Fruit fly (Drosophila melanogaster) whole organism, embryonic: ENCODE measurements around the gene Tengl1.

ENCODE experiments used
- BEAF-32 ChIP-seq: fragments of 200-800 bp; sonication (Bioruptor generic); optimal IDR thresholded peaks from 3 replicates; lab custom pipeline; 2017; ENCODE audit warnings: missing biosample characterization, missing genetic modification characterization, mild to moderate bottlenecking, moderate library complexity, missing genetic modification reagents
- CG10209 ChIP-seq: fragments of 200-800 bp; sonication (Bioruptor generic); optimal IDR thresholded peaks from 3 replicates; lab custom pipeline; 2017; ENCODE audit warnings: missing biosample characterization, mild to moderate bottlenecking, missing genetic modification characterization, missing genetic modification reagents
- CG10267 ChIP-seq: fragments of 200-800 bp; sonication (Bioruptor generic); optimal IDR thresholded peaks from 2 replicates; lab custom pipeline; 2018; ENCODE audit warnings: missing biosample characterization, mild to moderate bottlenecking, missing genetic modification characterization, moderate library complexity
- CG10321 ChIP-seq: fragments of 200-800 bp; sonication (Bioruptor generic); IDR thresholded peaks from 2 replicates; pipeline ENCODE4 v1.3.6; 2022; ENCODE audit warnings: missing biosample characterization, missing genetic modification characterization
- CG11093 ChIP-seq: fragments of 200-800 bp; sonication (Bioruptor generic); IDR thresholded peaks from 3 replicates; pipeline ENCODE4 v1.3.6; 2022; ENCODE audit warnings: missing biosample characterization, missing genetic modification characterization
- CG11504 ChIP-seq: fragments of 200-800 bp; sonication (Bioruptor generic); optimal IDR thresholded peaks from 3 replicates; lab custom pipeline; 2019; ENCODE audit warnings: missing biosample characterization, mild to moderate bottlenecking, missing genetic modification characterization, moderate library complexity
- CG12299 ChIP-seq: fragments of 200-800 bp; sonication (Bioruptor generic); optimal IDR thresholded peaks from 2 replicates; lab custom pipeline; 2018; ENCODE audit warnings: missing biosample characterization, mild to moderate bottlenecking, missing genetic modification characterization
- CG13287 ChIP-seq: fragments of 200-800 bp; sonication (Bioruptor generic); IDR thresholded peaks from 2 replicates; pipeline ENCODE4 v1.3.6; 2022; ENCODE audit warnings: missing biosample characterization, missing genetic modification characterization; ENCODE audit not compliant: partially characterized antibody
- CG13424 ChIP-seq: fragments of 200-800 bp; sonication (Bioruptor generic); optimal IDR thresholded peaks from 2 replicates; lab custom pipeline; 2019; ENCODE audit warnings: missing biosample characterization, mild to moderate bottlenecking, missing genetic modification characterization, moderate library complexity
- CG13624 ChIP-seq: fragments of 200-800 bp; sonication (Bioruptor generic); optimal IDR thresholded peaks from 2 replicates; lab custom pipeline; 2016; ENCODE audit warnings: missing biosample characterization, missing genetic modification characterization
- CG14050 ChIP-seq: fragments of 200-800 bp; sonication (Bioruptor generic); IDR thresholded peaks from 3 replicates; pipeline ENCODE4 v1.3.6; 2022; ENCODE audit warnings: missing biosample characterization, missing genetic modification characterization
- CG14860 ChIP-seq: fragments of 200-800 bp; sonication (Bioruptor generic); IDR thresholded peaks from 3 replicates; pipeline ENCODE4 v1.3.6; 2022; ENCODE audit warnings: missing biosample characterization, missing genetic modification characterization; ENCODE audit not compliant: partially characterized antibody
- CG18262 ChIP-seq: fragments of 200-800 bp; optimal IDR thresholded peaks from 3 replicates; lab custom pipeline; 2019; ENCODE audit warnings: missing biosample characterization, mild to moderate bottlenecking, missing genetic modification characterization, moderate library complexity
- CG2202 ChIP-seq: fragments of 200-800 bp; sonication (Bioruptor generic); optimal IDR thresholded peaks from 2 replicates; lab custom pipeline; 2018; ENCODE audit warnings: missing biosample characterization, mild to moderate bottlenecking, missing genetic modification characterization
- CG2678 ChIP-seq: fragments of 200-800 bp; sonication (Bioruptor generic); optimal IDR thresholded peaks from 3 replicates; lab custom pipeline; 2019; ENCODE audit warnings: missing biosample characterization, mild to moderate bottlenecking, missing genetic modification characterization, moderate library complexity
- CG2875 ChIP-seq: fragments of 200-800 bp; sonication (Bioruptor generic); optimal IDR thresholded peaks from 2 replicates; lab custom pipeline; 2017; ENCODE audit warnings: missing biosample characterization, mild to moderate bottlenecking, missing genetic modification characterization, missing genetic modification reagents
- CG3281 ChIP-seq: fragments of 200-800 bp; sonication (Bioruptor generic); optimal IDR thresholded peaks from 3 replicates; lab custom pipeline; 2017; ENCODE audit warnings: missing biosample characterization, mild to moderate bottlenecking, missing genetic modification characterization
- CG3407 ChIP-seq: fragments of 200-800 bp; sonication (Bioruptor generic); optimal IDR thresholded peaks from 2 replicates; lab custom pipeline; 2018; ENCODE audit warnings: missing biosample characterization, mild to moderate bottlenecking, missing genetic modification characterization
- CG3847 ChIP-seq: fragments of 200-800 bp; sonication (Bioruptor generic); IDR thresholded peaks from 2 replicates; pipeline ENCODE4 v1.3.6; 2022; ENCODE audit warnings: missing biosample characterization, missing genetic modification characterization
- CG4404 ChIP-seq: fragments of 200-800 bp; sonication (Bioruptor generic); IDR thresholded peaks from 2 replicates; pipeline ENCODE4 v1.3.6; 2022; ENCODE audit warnings: missing biosample characterization, missing genetic modification characterization
- CG4730 ChIP-seq: fragments of 200-800 bp; sonication (Bioruptor generic); IDR thresholded peaks from 2 replicates; pipeline ENCODE4 v1.3.6; 2022; ENCODE audit warnings: missing biosample characterization, missing genetic modification characterization
- CG6175 ChIP-seq: fragments of 200-800 bp; sonication (Bioruptor generic); IDR thresholded peaks from 3 replicates; pipeline ENCODE4 v1.3.6; 2022; ENCODE audit warnings: missing biosample characterization, missing genetic modification characterization
- CG6254 ChIP-seq: fragments of 200-800 bp; sonication (Bioruptor generic); optimal IDR thresholded peaks from 3 replicates; lab custom pipeline; 2017; ENCODE audit warnings: mild to moderate bottlenecking, missing biosample characterization, missing genetic modification reagents, missing genetic modification characterization
- CG6813 ChIP-seq: fragments of 200-800 bp; sonication (Bioruptor generic); optimal IDR thresholded peaks from 2 replicates; lab custom pipeline; 2017; ENCODE audit warnings: missing biosample characterization, missing genetic modification characterization, mild to moderate bottlenecking, moderate library complexity, missing genetic modification reagents
- CG6854 ChIP-seq: fragments of 200-800 bp; sonication (Bioruptor generic); optimal IDR thresholded peaks from 3 replicates; lab custom pipeline; 2017; ENCODE audit warnings: missing biosample characterization, mild to moderate bottlenecking, missing genetic modification characterization
- CG7271 ChIP-seq: fragments of 200-800 bp; sonication (Bioruptor generic); optimal IDR thresholded peaks from 2 replicates; lab custom pipeline; 2018; ENCODE audit warnings: missing biosample characterization, mild to moderate bottlenecking, missing genetic modification characterization, moderate library complexity
- CG8765 ChIP-seq: fragments of 200-800 bp; sonication (Bioruptor generic); IDR thresholded peaks from 2 replicates; pipeline ENCODE4 v1.3.6; 2022; ENCODE audit warnings: missing biosample characterization, missing genetic modification characterization
- Doc2 ChIP-seq: fragments of 200-800 bp; sonication (Bioruptor generic); IDR thresholded peaks from 2 replicates; pipeline ENCODE4 v1.3.6; 2022; ENCODE audit warnings: missing biosample characterization, missing genetic modification characterization
- Fer1 ChIP-seq: fragments of 200-800 bp; sonication (Bioruptor generic); optimal IDR thresholded peaks from 2 replicates; lab custom pipeline; 2017; ENCODE audit warnings: missing biosample characterization, mild to moderate bottlenecking, missing genetic modification characterization
- HmgD ChIP-seq: fragments of 200-800 bp; sonication (Bioruptor generic); optimal IDR thresholded peaks from 3 replicates; lab custom pipeline; 2016; ENCODE audit warnings: missing biosample characterization, missing genetic modification characterization
- Mad ChIP-seq: fragments of 200-800 bp; sonication (Bioruptor generic); optimal IDR thresholded peaks from 2 replicates; lab custom pipeline; 2016; ENCODE audit warnings: missing biosample characterization, missing genetic modification characterization
- Sox102F ChIP-seq: fragments of 200-800 bp; sonication (Bioruptor generic); optimal IDR thresholded peaks from 2 replicates; lab custom pipeline; 2018; ENCODE audit warnings: missing biosample characterization, mild to moderate bottlenecking, missing genetic modification characterization, moderate library complexity
- Sry-δ ChIP-seq: fragments of 200-800 bp; sonication (Bioruptor generic); optimal IDR thresholded peaks from 2 replicates; lab custom pipeline; 2016; ENCODE audit warnings: missing biosample characterization, missing genetic modification characterization
- Stat92E ChIP-seq, 3 experiments: fragments of >200 bp in 2 of 3; fragments of 200-800 bp in 1 of 3; sonication (Bioruptor generic) in 1 of 3; optimal IDR thresholded peaks; 2 replicates each; lab custom pipeline; 2017 to 2019; ENCODE audit warnings: missing biosample characterization in 3 of 3, missing genetic modification characterization in 3 of 3, mild to moderate bottlenecking in 1 of 3, moderate library complexity in 1 of 3
- Xrp1 ChIP-seq: fragments of 200-800 bp; sonication (Bioruptor generic); IDR thresholded peaks from 2 replicates; pipeline ENCODE4 v1.3.6; 2022; ENCODE audit warnings: missing biosample characterization, missing genetic modification characterization
- ash1 ChIP-seq: fragments of 200-800 bp; sonication (Bioruptor generic); optimal IDR thresholded peaks from 2 replicates; lab custom pipeline; 2018; ENCODE audit warnings: missing biosample characterization, mild to moderate bottlenecking, missing genetic modification characterization
- btn ChIP-seq: fragments of 200-800 bp; sonication (Bioruptor generic); optimal IDR thresholded peaks from 2 replicates; lab custom pipeline; 2016; ENCODE audit warnings: missing biosample characterization, missing genetic modification characterization
- da ChIP-seq: fragments of 200-800 bp; sonication (Bioruptor generic); optimal IDR thresholded peaks from 2 replicates; lab custom pipeline; 2016; ENCODE audit warnings: missing biosample characterization, missing genetic modification characterization
- dmrt99B ChIP-seq: fragments of 200-800 bp; sonication (Bioruptor generic); optimal IDR thresholded peaks from 2 replicates; lab custom pipeline; 2018; ENCODE audit warnings: missing biosample characterization, mild to moderate bottlenecking, missing genetic modification characterization, moderate library complexity
- en ChIP-seq: fragments of 200-800 bp; sonication (Bioruptor generic); optimal IDR thresholded peaks from 2 replicates; lab custom pipeline; 2016; ENCODE audit warnings: missing biosample characterization, missing genetic modification characterization
- gcm ChIP-seq: fragments of 200-800 bp; sonication (Bioruptor generic); optimal IDR thresholded peaks from 2 replicates; lab custom pipeline; 2019; ENCODE audit warnings: missing biosample characterization, mild to moderate bottlenecking, missing genetic modification characterization, moderate library complexity
- gfzf ChIP-seq: fragments of 200-800 bp; sonication (Bioruptor generic); optimal IDR thresholded peaks from 2 replicates; lab custom pipeline; 2016; ENCODE audit warnings: missing biosample characterization, mild to moderate bottlenecking, missing genetic modification characterization, moderate library complexity
- gro ChIP-seq: fragments of 200-800 bp; sonication (Bioruptor generic); optimal IDR thresholded peaks from 2 replicates; lab custom pipeline; 2016; ENCODE audit warnings: missing biosample characterization, missing genetic modification characterization
- knrl ChIP-seq: fragments of 200-800 bp; sonication (Bioruptor generic); IDR thresholded peaks from 3 replicates; pipeline ENCODE4 v1.3.6; 2022; ENCODE audit warnings: missing biosample characterization, missing genetic modification characterization; ENCODE audit not compliant: partially characterized antibody
- luna ChIP-seq: fragments of 200-800 bp; sonication (Bioruptor generic); optimal IDR thresholded peaks from 2 replicates; lab custom pipeline; 2016; ENCODE audit warnings: missing biosample characterization, missing genetic modification characterization
- nmo ChIP-seq: fragments of 200-800 bp; sonication (Bioruptor generic); optimal IDR thresholded peaks from 2 replicates; lab custom pipeline; 2018; ENCODE audit warnings: missing biosample characterization, mild to moderate bottlenecking, missing genetic modification characterization, moderate library complexity
- oc ChIP-seq: fragments of 200-800 bp; sonication (Bioruptor generic); optimal IDR thresholded peaks from 2 replicates; lab custom pipeline; 2018; ENCODE audit warnings: missing biosample characterization, mild to moderate bottlenecking, missing genetic modification characterization, moderate library complexity
- psq ChIP-seq: fragments of 200-800 bp; sonication (Bioruptor generic); optimal IDR thresholded peaks from 2 replicates; lab custom pipeline; 2017; ENCODE audit warnings: missing biosample characterization, missing genetic modification characterization
- pum ChIP-seq: fragments of 200-800 bp; sonication (Bioruptor generic); optimal IDR thresholded peaks from 2 replicates; lab custom pipeline; 2016; ENCODE audit warnings: missing biosample characterization, missing genetic modification characterization
- sr ChIP-seq: fragments of 200-800 bp; sonication (Bioruptor generic); IDR thresholded peaks from 3 replicates; pipeline ENCODE4 v1.3.6; 2022; ENCODE audit warnings: missing biosample characterization, missing genetic modification characterization
- yki ChIP-seq: fragments of >200 bp; optimal IDR thresholded peaks from 3 replicates; lab custom pipeline; 2018

Gene Tengl1

DNA sequence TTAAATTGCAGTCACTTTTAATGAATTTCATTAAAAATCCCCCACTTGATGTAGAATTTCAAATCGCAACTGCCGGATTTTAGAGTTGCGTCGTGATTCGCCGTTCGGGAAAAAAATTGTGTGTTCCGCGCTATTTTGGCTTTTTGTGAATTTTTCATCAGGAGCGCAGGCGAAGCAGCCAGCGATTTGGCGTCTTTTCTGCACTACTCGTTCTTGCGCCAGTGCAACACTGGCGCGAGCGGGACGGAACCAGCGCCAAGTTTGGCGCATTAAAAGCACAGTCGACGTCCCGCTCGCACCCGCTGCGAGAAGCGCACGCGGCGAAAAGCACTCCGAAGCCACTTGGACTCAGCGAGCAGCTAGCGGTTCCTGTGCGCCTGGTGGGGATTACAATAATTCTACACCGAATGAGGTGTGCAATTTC lies 47.0 kb downstream of the Tengl1 start (continued):
- no peak for TF ChIP-seq CG4404 (GFP tag; lab: Robert Waterston, UW)
- peak; percentile 62 for TF ChIP-seq gcm
- peak; percentile 5 for TF ChIP-seq CG13424 (tag; lab: Kevin White, UChicago)
- TF ChIP-seq CG3407 (GFP tag; lab: Kevin White, UChicago) = no peak
- TF ChIP-seq Sry-δ = peak; percentile 57
- TF ChIP-seq CG10267 (tag; lab: Kevin White, UChicago) = no peak
- TF ChIP-seq CG7271 = no peak
- no peak for TF ChIP-seq pum (GFP tag; lab: Kevin White, UChicago)
- TF ChIP-seq CG11093 (GFP tag; lab: Robert Waterston, UW) = peak; percentile 33; the same call in 1 of the 3 replicates
- TF ChIP-seq Doc2 (GFP tag; lab: Robert Waterston, UW) = no peak
- peak; percentile 75 for TF ChIP-seq CG13624 (GFP tag; lab: Kevin White, UChicago)
- no peak for TF ChIP-seq CG14050 (GFP tag; lab: Robert Waterston, UW)
- TF ChIP-seq BEAF-32 (GFP tag; lab: Kevin White, UChicago) = peak; percentile 59
- no peak for TF ChIP-seq ash1 (GFP tag; lab: Kevin White, UChicago)
- TF ChIP-seq CG10321 (GFP tag; lab: Robert Waterston, UW) = no peak
- TF ChIP-seq CG3847 (GFP tag; lab: Robert Waterston, UW) = no peak
- no peak for TF ChIP-seq psq (GFP tag; lab: Kevin White, UChicago)
- peak; percentile 22 for TF ChIP-seq CG12299
- TF ChIP-seq oc (tag; lab: Kevin White, UChicago) = peak; percentile 76
- TF ChIP-seq Fer1 (GFP tag; lab: Kevin White, UChicago) = peak; percentile 75
- no peak for TF ChIP-seq Xrp1 (GFP tag; lab: Robert Waterston, UW)
- TF ChIP-seq luna (GFP tag; lab: Kevin White, UChicago) = no peak
- peak; percentile 30 for TF ChIP-seq Mad
- peak in 1 of 3 experiments; percentile 89 for TF ChIP-seq Stat92E (GFP tag; optimal IDR thresholded peaks at IDR 0.05; lab: Kevin White, UChicago)
- TF ChIP-seq CG11504 (tag; lab: Kevin White, UChicago) = peak; percentile 35
- TF ChIP-seq nmo (GFP tag; lab: Kevin White, UChicago) = peak; percentile 51
- no peak for TF ChIP-seq CG4730 (GFP tag; lab: Robert Waterston, UW)
- no peak for TF ChIP-seq knrl (GFP tag; lab: Robert Waterston, UW)
- TF ChIP-seq CG10209 (GFP tag; lab: Kevin White, UChicago) = no peak
- peak; percentile 25 for TF ChIP-seq CG3281 (GFP tag; lab: Kevin White, UChicago)
- TF ChIP-seq CG14860 = no peak
- no peak for TF ChIP-seq sr (GFP tag; lab: Robert Waterston, UW)
- peak; percentile 57 for TF ChIP-seq CG6813 (GFP tag; lab: Kevin White, UChicago)
- TF ChIP-seq gfzf (GFP tag; lab: Kevin White, UChicago) = peak; percentile 57
- peak; percentile 48 for TF ChIP-seq dmrt99B (tag; lab: Kevin White, UChicago)
- no peak for TF ChIP-seq btn (GFP tag; lab: Kevin White, UChicago)
- peak; percentile 59 for TF ChIP-seq gro (GFP tag; lab: Kevin White, UChicago)
- TF ChIP-seq CG13287 = no peak
- TF ChIP-seq CG2678 = peak; percentile 50
- peak; percentile 67 for TF ChIP-seq HmgD (GFP tag; lab: Kevin White, UChicago)
- no peak for TF ChIP-seq en (GFP tag; lab: Kevin White, UChicago)
- no peak for TF ChIP-seq CG8765 (GFP tag; lab: Robert Waterston, UW)
- TF ChIP-seq CG6175 (GFP tag; lab: Robert Waterston, UW) = no peak
- peak; percentile 31 for TF ChIP-seq CG2202 (tag; lab: Kevin White, UChicago)
- TF ChIP-seq da (GFP tag; lab: Kevin White, UChicago) = no peak
- peak; percentile 53 for TF ChIP-seq CG6854 (GFP tag; lab: Kevin White, UChicago)
- peak; percentile 40 for TF ChIP-seq CG2875 (GFP tag; lab: Kevin White, UChicago)
- peak; percentile 73 for TF ChIP-seq CG6254 (GFP tag; lab: Kevin White, UChicago)
- no peak for TF ChIP-seq Sox102F (GFP tag; lab: Kevin White, UChicago)
- TF ChIP-seq CG18262 (tag; lab: Kevin White, UChicago) = peak; percentile 26
- no peak for TF ChIP-seq yki
